Fruit fly (Drosophila melanogaster): ENCODE measurements around the gene CG33511.

- TF ChIP-seq ovo (GFP tag; optimal IDR thresholded peaks at IDR 0.05): no peak
- no peak for TF ChIP-seq CG7101 (tag; optimal IDR thresholded peaks at IDR 0.05)
- TF ChIP-seq pad (GFP tag; optimal IDR thresholded peaks at IDR 0.05): no peak
- no peak for TF ChIP-seq CG7045 (GFP tag; optimal IDR thresholded peaks at IDR 0.05)
- TF ChIP-seq Clk (GFP tag; optimal IDR thresholded peaks at IDR 0.05): no peak
- TF ChIP-seq kay (GFP tag; ENCODE audit: borderline replicate concordance): no peak
- no peak for TF ChIP-seq Crg-1 (GFP tag; optimal IDR thresholded peaks at IDR 0.05)
- no peak for TF ChIP-seq CG5204 (GFP tag; optimal IDR thresholded peaks at IDR 0.05)
- TF ChIP-seq CG11617 (GFP tag; optimal IDR thresholded peaks at IDR 0.05): no peak
- TF ChIP-seq CG33017 (tag; optimal IDR thresholded peaks at IDR 0.05): no peak
- TF ChIP-seq toe (GFP tag; optimal IDR thresholded peaks at IDR 0.05): no peak
- no peak for TF ChIP-seq Hr96 (GFP tag; optimal IDR thresholded peaks at IDR 0.05)
Observed at dm6 chr2L:21040719-21041118, 41.6 kb downstream of the CG33511 start.
